Fruit fly (Drosophila melanogaster): Measurements from ENCODE around the gene Dci.
A peak's percentile ranks its signal among the peaks of the same experiment; 100 is the strongest.

The Dci gene

DNA sequence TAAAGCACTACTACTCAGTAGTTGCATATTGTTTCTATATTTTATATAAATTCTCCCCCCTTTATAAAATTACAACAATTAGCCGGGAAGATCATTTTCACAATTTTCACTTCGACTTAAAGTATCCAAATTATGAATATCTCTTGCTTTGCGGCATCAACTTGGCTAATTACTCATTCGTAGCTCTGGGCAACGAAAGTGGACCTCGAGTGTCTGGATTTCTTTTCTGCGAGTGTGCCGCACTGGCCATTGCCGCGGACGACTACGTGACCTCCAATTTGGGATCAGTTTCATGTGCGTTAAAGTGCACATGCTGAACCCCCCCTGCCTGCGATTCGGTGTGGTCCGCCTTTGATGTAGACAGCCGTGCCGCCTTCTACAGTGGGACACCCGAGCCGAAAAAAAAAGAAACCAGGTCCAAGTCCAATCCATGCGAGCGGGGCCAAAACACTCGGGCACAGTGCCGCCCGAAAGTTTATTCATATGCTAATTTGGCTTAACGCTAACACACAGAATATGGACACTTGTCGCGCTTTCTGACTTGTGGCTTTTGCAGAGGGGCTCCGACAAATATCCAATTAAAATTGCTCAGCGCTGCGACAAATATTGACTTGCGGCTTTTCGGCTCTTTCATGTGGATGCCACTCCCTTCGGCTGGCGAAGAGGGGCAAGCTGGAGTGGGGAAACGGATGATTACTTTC is 32.6 kb upstream of the Dci start (continued):
- TF ChIP-seq CG5953 (GFP tag; IDR thresholded peaks at IDR 0.05) = no peak
- no peak for TF ChIP-seq Scr (GFP tag; IDR thresholded peaks at IDR 0.05; ENCODE audit: partially characterized antibody)
- no peak for TF ChIP-seq fru (optimal IDR thresholded peaks at IDR 0.05)
- TF ChIP-seq CG9797 (GFP tag; optimal IDR thresholded peaks at IDR 0.05) = no peak
- no peak for TF ChIP-seq zfh1 (GFP tag; IDR thresholded peaks at IDR 0.05)
- TF ChIP-seq CG7745 (tag; optimal IDR thresholded peaks at IDR 0.05) = no peak
- TF ChIP-seq CG11723 (GFP tag; optimal IDR thresholded peaks at IDR 0.05) = no peak
- no peak for TF ChIP-seq CG34376 (GFP tag; optimal IDR thresholded peaks at IDR 0.05)
- no peak for TF ChIP-seq fd64A (GFP tag; optimal IDR thresholded peaks at IDR 0.05)
- TF ChIP-seq Bgb (GFP tag; IDR thresholded peaks at IDR 0.05; ENCODE audit: partially characterized antibody) = no peak
- TF ChIP-seq CG10209 (GFP tag; optimal IDR thresholded peaks at IDR 0.05) = no peak
- no peak for TF ChIP-seq luna (GFP tag; optimal IDR thresholded peaks at IDR 0.05)
- no peak for TF ChIP-seq CG2202 (tag; optimal IDR thresholded peaks at IDR 0.05)
- no peak for TF ChIP-seq CG6854 (GFP tag; optimal IDR thresholded peaks at IDR 0.05)
- no peak for TF ChIP-seq kah (GFP tag; optimal IDR thresholded peaks at IDR 0.05)
- no peak for TF ChIP-seq Fer2 (tag; optimal IDR thresholded peaks at IDR 0.05)
- no peak for TF ChIP-seq hkb (optimal IDR thresholded peaks at IDR 0.05)
- TF ChIP-seq hkb (GFP tag; IDR thresholded peaks at IDR 0.05) = peak; percentile 23; the same call in 1 of the 2 replicates
- no peak for TF ChIP-seq tll (GFP tag; optimal IDR thresholded peaks at IDR 0.05)
- TF ChIP-seq Stat92E (GFP tag; optimal IDR thresholded peaks at IDR 0.05) = no peak
- TF ChIP-seq CG8765 (GFP tag; IDR thresholded peaks at IDR 0.05) = no peak
- no peak for TF ChIP-seq Hey (tag; optimal IDR thresholded peaks at IDR 0.05)
- no peak for TF ChIP-seq az2 (GFP tag; optimal IDR thresholded peaks at IDR 0.05)
- no peak for TF ChIP-seq HHEX (GFP tag; optimal IDR thresholded peaks at IDR 0.05)
- TF ChIP-seq CG5245 (GFP tag; optimal IDR thresholded peaks at IDR 0.05) = no peak
- TF ChIP-seq CG10959 (GFP tag; IDR thresholded peaks at IDR 0.05) = no peak
- no peak for TF ChIP-seq Ada2b (GFP tag; IDR thresholded peaks at IDR 0.05)
- TF ChIP-seq insv (GFP tag; optimal IDR thresholded peaks at IDR 0.05) = no peak
- TF ChIP-seq sr (GFP tag; IDR thresholded peaks at IDR 0.05) = no peak
- TF ChIP-seq CG18599 (GFP tag; optimal IDR thresholded peaks at IDR 0.05) = no peak
- TF ChIP-seq CG6765 (GFP tag; optimal IDR thresholded peaks at IDR 0.05) = no peak
- TF ChIP-seq scrt (GFP tag; optimal IDR thresholded peaks at IDR 0.05) = no peak
- TF ChIP-seq nom (GFP tag; optimal IDR thresholded peaks at IDR 0.05) = no peak
- no peak for TF ChIP-seq slou (GFP tag; optimal IDR thresholded peaks at IDR 0.05)
- TF ChIP-seq CG17385 (GFP tag; optimal IDR thresholded peaks at IDR 0.05) = no peak
- TF ChIP-seq Hr78 (GFP tag; optimal IDR thresholded peaks at IDR 0.05) = no peak
- TF ChIP-seq crp (GFP tag; optimal IDR thresholded peaks at IDR 0.05) = no peak
- peak; percentile 30; the same call in 2 of the 3 replicates for TF ChIP-seq row (GFP tag; IDR thresholded peaks at IDR 0.05)
- TF ChIP-seq Vsx1 (GFP tag; optimal IDR thresholded peaks at IDR 0.05) = peak; percentile 30
- TF ChIP-seq Myb (GFP tag; optimal IDR thresholded peaks at IDR 0.05) = no peak
- TF ChIP-seq CG13296 (GFP tag; optimal IDR thresholded peaks at IDR 0.05) = no peak
- TF ChIP-seq CG10979 (tag; optimal IDR thresholded peaks at IDR 0.05) = peak; percentile 12
- no peak for TF ChIP-seq CG1529 (GFP tag; optimal IDR thresholded peaks at IDR 0.05)
- peak; percentile 50; the same call in 1 of the 3 replicates for TF ChIP-seq ci (GFP tag; IDR thresholded peaks at IDR 0.05)
- no peak for TF ChIP-seq grn (GFP tag; optimal IDR thresholded peaks at IDR 0.05)
- TF ChIP-seq CG9609 (GFP tag; optimal IDR thresholded peaks at IDR 0.05) = no peak
- no peak for TF ChIP-seq CG30020 (tag; optimal IDR thresholded peaks at IDR 0.05)
- no peak for TF ChIP-seq GATAe (GFP tag; conservative IDR thresholded peaks at IDR 0.05)
- no peak for TF ChIP-seq Fer1 (GFP tag; optimal IDR thresholded peaks at IDR 0.05)

Measured in whole organism, embryonic.